Fruit fly (Drosophila melanogaster) whole organism, embryonic: Measurements from ENCODE around the gene EMC5.

Experiments used
- BtbVII ChIP-seq: fragments of 200-800 bp; sonication (Bioruptor generic); optimal IDR thresholded peaks from 3 replicates; lab custom pipeline; 2017; ENCODE audit warnings: missing biosample characterization, mild to moderate bottlenecking, missing genetic modification characterization
- CG10147 ChIP-seq: fragments of 200-800 bp; sonication (Bioruptor generic); optimal IDR thresholded peaks from 2 replicates; lab custom pipeline; 2019; ENCODE audit warnings: missing biosample characterization, mild to moderate bottlenecking, missing genetic modification characterization, moderate library complexity
- CG10209 ChIP-seq: fragments of 200-800 bp; sonication (Bioruptor generic); optimal IDR thresholded peaks from 3 replicates; lab custom pipeline; 2017; ENCODE audit warnings: missing biosample characterization, mild to moderate bottlenecking, missing genetic modification characterization, missing genetic modification reagents
- CG10654 ChIP-seq: fragments of 200-800 bp; sonication (Bioruptor generic); optimal IDR thresholded peaks from 2 replicates; lab custom pipeline; 2016; ENCODE audit warnings: missing biosample characterization, missing genetic modification characterization
- CG11085 ChIP-seq: fragments of 200-800 bp; sonication (Bioruptor generic); IDR thresholded peaks from 2 replicates; pipeline ENCODE4 v1.3.6; 2022; ENCODE audit warnings: missing biosample characterization, missing genetic modification characterization
- CG11456 ChIP-seq: fragments of 200-800 bp; sonication (Bioruptor generic); IDR thresholded peaks from 3 replicates; pipeline ENCODE4 v1.3.6; 2022; ENCODE audit warnings: missing biosample characterization, missing genetic modification characterization
- CG11560 ChIP-seq: fragments of 200-800 bp; sonication (Bioruptor generic); IDR thresholded peaks from 3 replicates; pipeline ENCODE4 v1.3.6; 2022; ENCODE audit warnings: missing biosample characterization, missing genetic modification characterization
- CG11695 ChIP-seq: fragments of 200-800 bp; sonication (Bioruptor generic); IDR thresholded peaks from 3 replicates; pipeline ENCODE4 v1.3.6; 2022; ENCODE audit warnings: missing biosample characterization, missing genetic modification characterization
- CG14050 ChIP-seq: fragments of 200-800 bp; sonication (Bioruptor generic); IDR thresholded peaks from 3 replicates; pipeline ENCODE4 v1.3.6; 2022; ENCODE audit warnings: missing biosample characterization, missing genetic modification characterization
- CG15601 ChIP-seq: fragments of 200-800 bp; sonication (Bioruptor generic); optimal IDR thresholded peaks from 3 replicates; lab custom pipeline; 2019; ENCODE audit warnings: missing biosample characterization, mild to moderate bottlenecking, missing genetic modification characterization, moderate library complexity
- CG15696 ChIP-seq: fragments of 200-800 bp; sonication (Bioruptor generic); optimal IDR thresholded peaks from 2 replicates; lab custom pipeline; 2019; ENCODE audit warnings: missing biosample characterization, mild to moderate bottlenecking, missing genetic modification characterization, moderate library complexity
- CG16779 ChIP-seq: fragments of 200-800 bp; sonication (Bioruptor generic); IDR thresholded peaks from 2 replicates; pipeline ENCODE4 v1.3.6; 2022; ENCODE audit warnings: missing biosample characterization, missing genetic modification characterization
- CG18262 ChIP-seq: fragments of 200-800 bp; optimal IDR thresholded peaks from 3 replicates; lab custom pipeline; 2019; ENCODE audit warnings: missing biosample characterization, mild to moderate bottlenecking, missing genetic modification characterization, moderate library complexity
- CG32772 ChIP-seq: fragments of 200-800 bp; sonication (Bioruptor generic); IDR thresholded peaks from 2 replicates; pipeline ENCODE4 v1.3.6; 2022; ENCODE audit warnings: missing biosample characterization, missing genetic modification characterization
- CG3838 ChIP-seq: fragments of 200-800 bp; sonication (Bioruptor generic); optimal IDR thresholded peaks from 3 replicates; lab custom pipeline; 2016; ENCODE audit warnings: missing biosample characterization, missing genetic modification characterization
- CG42726 ChIP-seq: fragments of 200-800 bp; sonication (Bioruptor generic); IDR thresholded peaks from 2 replicates; pipeline ENCODE4 v1.3.6; 2022; ENCODE audit warnings: missing biosample characterization, missing genetic modification characterization; ENCODE audit not compliant: partially characterized antibody
- CG4707 ChIP-seq: fragments of 200-800 bp; sonication (Bioruptor generic); optimal IDR thresholded peaks from 2 replicates; lab custom pipeline; 2018; ENCODE audit warnings: missing biosample characterization, mild to moderate bottlenecking, missing genetic modification characterization, moderate library complexity
- CG6254 ChIP-seq: fragments of 200-800 bp; sonication (Bioruptor generic); optimal IDR thresholded peaks from 3 replicates; lab custom pipeline; 2017; ENCODE audit warnings: mild to moderate bottlenecking, missing biosample characterization, missing genetic modification reagents, missing genetic modification characterization
- CG6765 ChIP-seq: fragments of 200-800 bp; sonication (Bioruptor generic); optimal IDR thresholded peaks from 3 replicates; lab custom pipeline; 2017; ENCODE audit warnings: missing biosample characterization, mild to moderate bottlenecking, missing genetic modification characterization
- CG7271 ChIP-seq: fragments of 200-800 bp; sonication (Bioruptor generic); optimal IDR thresholded peaks from 2 replicates; lab custom pipeline; 2018; ENCODE audit warnings: missing biosample characterization, mild to moderate bottlenecking, missing genetic modification characterization, moderate library complexity
- CG9727 ChIP-seq: fragments of 200-800 bp; sonication (Bioruptor generic); optimal IDR thresholded peaks from 3 replicates; lab custom pipeline; 2017; ENCODE audit warnings: missing biosample characterization, mild to moderate bottlenecking, missing genetic modification characterization
- Chrac-16 ChIP-seq: fragments of 200-800 bp; sonication (Bioruptor generic); optimal IDR thresholded peaks from 3 replicates; lab custom pipeline; 2016; ENCODE audit warnings: missing biosample characterization, missing genetic modification characterization
- D19B ChIP-seq: fragments of 200-800 bp; sonication (Bioruptor generic); optimal IDR thresholded peaks from 2 replicates; lab custom pipeline; 2017; ENCODE audit warnings: missing biosample characterization, mild to moderate bottlenecking, missing genetic modification characterization
- Doc2 ChIP-seq: fragments of 200-800 bp; sonication (Bioruptor generic); IDR thresholded peaks from 2 replicates; pipeline ENCODE4 v1.3.6; 2022; ENCODE audit warnings: missing biosample characterization, missing genetic modification characterization
- Dp ChIP-seq: fragments of 200-800 bp; sonication (Bioruptor generic); optimal IDR thresholded peaks from 2 replicates; lab custom pipeline; 2018; ENCODE audit warnings: missing biosample characterization, mild to moderate bottlenecking, missing genetic modification characterization, moderate library complexity
- E2f1 ChIP-seq: fragments of 200-800 bp; sonication (Bioruptor generic); IDR thresholded peaks from 2 replicates; pipeline ENCODE4 v1.3.6; 2022; ENCODE audit warnings: missing biosample characterization, missing genetic modification characterization
- Lpt ChIP-seq: fragments of >200 bp; optimal IDR thresholded peaks from 2 replicates; lab custom pipeline; 2018; ENCODE audit warnings: missing biosample characterization, missing genetic modification characterization
- NC2α ChIP-seq: fragments of 200-800 bp; sonication (Bioruptor generic); optimal IDR thresholded peaks from 2 replicates; lab custom pipeline; 2016; ENCODE audit warnings: missing biosample characterization, missing genetic modification characterization
- Nf-YA ChIP-seq: fragments of 200-800 bp; sonication (Bioruptor generic); IDR thresholded peaks from 2 replicates; pipeline ENCODE4 v1.3.6; 2022; ENCODE audit warnings: missing biosample characterization, missing genetic modification characterization
- Optix ChIP-seq: fragments of 200-800 bp; sonication (Bioruptor generic); IDR thresholded peaks from 3 replicates; pipeline ENCODE4 v1.3.6; 2022; ENCODE audit warnings: missing biosample characterization, missing genetic modification characterization
- ap ChIP-seq: fragments of 200-800 bp; sonication (Bioruptor generic); IDR thresholded peaks from 2 replicates; pipeline ENCODE4 v1.3.6; 2022; ENCODE audit warnings: missing biosample characterization, missing genetic modification characterization
- bowl ChIP-seq: fragments of 200-800 bp; sonication (Bioruptor generic); IDR thresholded peaks from 2 replicates; pipeline ENCODE4 v1.3.6; 2022; ENCODE audit warnings: missing biosample characterization, missing genetic modification characterization
- chm ChIP-seq: fragments of 200-800 bp; sonication (Bioruptor generic); IDR thresholded peaks from 2 replicates; pipeline ENCODE4 v1.3.6; 2022; ENCODE audit warnings: missing biosample characterization, missing genetic modification characterization
- crp ChIP-seq, 2 experiments: fragments of 200-800 bp; sonication (Bioruptor generic); optimal IDR thresholded peaks; 2 replicates in 1 of 2; 3 replicates in 1 of 2; lab custom pipeline; 2017; ENCODE audit warnings: missing biosample characterization in 2 of 2, missing genetic modification characterization in 2 of 2, mild to moderate bottlenecking in 1 of 2, moderate library complexity in 1 of 2
- fd3F ChIP-seq: fragments of 200-800 bp; sonication (Bioruptor generic); optimal IDR thresholded peaks from 2 replicates; lab custom pipeline; 2018; ENCODE audit warnings: missing biosample characterization, mild to moderate bottlenecking, missing genetic modification characterization, moderate library complexity
- ftz-f1 ChIP-seq: fragments of 200-800 bp; sonication (Bioruptor generic); optimal IDR thresholded peaks from 2 replicates; lab custom pipeline; 2016; ENCODE audit warnings: missing biosample characterization, missing genetic modification characterization
- insv ChIP-seq, 2 experiments: fragments of 200-800 bp; sonication (Bioruptor generic); optimal IDR thresholded peaks; 3 replicates each; lab custom pipeline; 2016 to 2018; ENCODE audit warnings: missing biosample characterization in 2 of 2, missing genetic modification characterization in 2 of 2
- lab ChIP-seq: fragments of 200-800 bp; sonication (Bioruptor generic); optimal IDR thresholded peaks from 3 replicates; lab custom pipeline; 2017; ENCODE audit warnings: missing biosample characterization, missing genetic modification characterization, mild to moderate bottlenecking, moderate library complexity, missing genetic modification reagents
- lmd ChIP-seq: fragments of 200-800 bp; sonication (Bioruptor generic); IDR thresholded peaks from 2 replicates; pipeline ENCODE4 v1.3.6; 2022; ENCODE audit warnings: missing biosample characterization, missing genetic modification characterization
- pan ChIP-seq, 4 experiments: fragments of >200 bp in 3 of 4; fragments of 200-800 bp in 1 of 4; sonication (Bioruptor generic) in 1 of 4; optimal IDR thresholded peaks in 3 of 4; IDR thresholded peaks in 1 of 4; 2 replicates each; pipeline versions ENCODE4 v1.3.6 to Lab custom; 2017 to 2022; ENCODE audit warnings: missing biosample characterization in 2 of 4, missing genetic modification characterization in 2 of 4, mixed read lengths in 1 of 4
- pros ChIP-seq: fragments of 200-800 bp; sonication (Bioruptor generic); optimal IDR thresholded peaks from 3 replicates; lab custom pipeline; 2019; ENCODE audit warnings: missing biosample characterization, mild to moderate bottlenecking, missing genetic modification characterization, moderate library complexity
- sc ChIP-seq, 3 experiments: fragments of >200 bp in 2 of 3; fragments of 200-800 bp in 1 of 3; sonication (Bioruptor generic) in 1 of 3; optimal IDR thresholded peaks; 2 replicates in 2 of 3; 3 replicates in 1 of 3; lab custom pipeline; 2017; ENCODE audit warnings: mild to moderate bottlenecking in 1 of 3, missing biosample characterization in 1 of 3, missing genetic modification characterization in 1 of 3, missing genetic modification reagents in 1 of 3
- sim ChIP-seq: fragments of 200-800 bp; sonication (Bioruptor generic); IDR thresholded peaks from 2 replicates; pipeline ENCODE4 v1.3.6; 2022; ENCODE audit warnings: missing biosample characterization, missing genetic modification characterization
- sna ChIP-seq: fragments of 200-800 bp; sonication (Bioruptor generic); IDR thresholded peaks from 2 replicates; pipeline ENCODE4 v1.3.6; 2022; ENCODE audit warnings: missing biosample characterization, missing genetic modification characterization; ENCODE audit not compliant: partially characterized antibody
- sr ChIP-seq: fragments of 200-800 bp; sonication (Bioruptor generic); IDR thresholded peaks from 3 replicates; pipeline ENCODE4 v1.3.6; 2022; ENCODE audit warnings: missing biosample characterization, missing genetic modification characterization
- tap ChIP-seq: fragments of 200-800 bp; optimal IDR thresholded peaks from 3 replicates; lab custom pipeline; 2019; ENCODE audit warnings: missing biosample characterization, mild to moderate bottlenecking, missing genetic modification characterization, moderate library complexity
- wor ChIP-seq: fragments of 200-800 bp; sonication (Bioruptor generic); IDR thresholded peaks from 2 replicates; pipeline ENCODE4 v1.3.6; 2022; ENCODE audit warnings: missing biosample characterization, missing genetic modification characterization
- yki ChIP-seq: fragments of >200 bp; optimal IDR thresholded peaks from 3 replicates; lab custom pipeline; 2018
- zen ChIP-seq: fragments of 200-800 bp; sonication (Bioruptor generic); optimal IDR thresholded peaks from 3 replicates; lab custom pipeline; 2018; ENCODE audit warnings: missing biosample characterization, mild to moderate bottlenecking, missing genetic modification characterization, moderate library complexity
- zen2 ChIP-seq: fragments of 200-800 bp; sonication (Bioruptor generic); IDR thresholded peaks from 3 replicates; pipeline ENCODE4 v1.3.6; 2022; ENCODE audit warnings: missing biosample characterization, missing genetic modification characterization; ENCODE audit not compliant: partially characterized antibody

Gene EMC5

DNA sequence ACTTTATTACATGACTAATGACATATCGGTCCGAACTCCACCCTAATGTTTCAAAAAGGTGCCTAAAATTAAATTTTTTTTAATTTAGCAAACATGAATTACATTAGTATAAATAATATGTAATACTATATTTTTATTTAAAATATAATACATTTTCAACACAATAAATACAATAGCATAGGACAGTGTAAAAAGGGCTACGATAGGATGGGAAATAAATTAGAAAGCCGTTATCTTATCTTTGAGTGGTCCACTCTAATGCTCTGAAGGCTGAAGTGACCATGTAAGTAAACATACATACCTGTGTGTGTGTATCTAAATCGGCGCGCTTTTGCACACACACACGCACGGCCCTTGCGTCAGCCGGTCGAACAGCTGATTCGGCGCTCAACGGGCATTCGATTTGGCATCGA lies 15.5 kb downstream of the EMC5 start, which contains the start of gene CG31793 (continued):
- TF ChIP-seq bowl (GFP tag; lab: Robert Waterston, UW) = no peak
- no peak for TF ChIP-seq ap
- peak; percentile 3 for TF ChIP-seq D19B (GFP tag; lab: Kevin White, UChicago)
- no peak for TF ChIP-seq Nf-YA
- peak; percentile 67 for TF ChIP-seq CG10147 (GFP tag; lab: Kevin White, UChicago)
- peak; percentile 65 for TF ChIP-seq BtbVII (GFP tag; lab: Kevin White, UChicago)
- TF ChIP-seq CG3838 (GFP tag; lab: Kevin White, UChicago) = no peak
- no peak for TF ChIP-seq CG42726 (GFP tag; lab: Robert Waterston, UW)
- TF ChIP-seq insv (GFP tag; optimal IDR thresholded peaks at IDR 0.05; lab: Kevin White, UChicago) = no peak
- no peak for TF ChIP-seq Chrac-16 (GFP tag; lab: Kevin White, UChicago)
- TF ChIP-seq CG18262 = peak; percentile 57
- peak; percentile 53; the same call in 1 of the 3 replicates for TF ChIP-seq CG11456 (GFP tag; lab: Robert Waterston, UW)
- TF ChIP-seq CG11560 (tag; lab: Robert Waterston, UW) = no peak
- no peak for TF ChIP-seq yki (lab: Kevin White, UChicago)
- TF ChIP-seq E2f1 (GFP tag; lab: Robert Waterston, UW) = peak; percentile 25; the same call in 1 of the 2 replicates
- TF ChIP-seq CG9727 = peak; percentile 51
- no peak for TF ChIP-seq Lpt (GFP tag; lab: Kevin White, UChicago)
- TF ChIP-seq Optix (GFP tag; lab: Robert Waterston, UW) = no peak
- no peak for TF ChIP-seq CG4707
- TF ChIP-seq CG11695 = peak; percentile 68; the same call in 2 of the 3 replicates
- no peak for TF ChIP-seq CG15696 (tag; lab: Kevin White, UChicago)
- TF ChIP-seq CG6254 (GFP tag; lab: Kevin White, UChicago) = no peak
- TF ChIP-seq pros (GFP tag; lab: Kevin White, UChicago) = no peak
- no peak; the same call in 1 of the 2 replicates for TF ChIP-seq chm
- TF ChIP-seq zen (tag; lab: Kevin White, UChicago) = peak; percentile 4
- TF ChIP-seq lmd = no peak
- peak; percentile 13 for TF ChIP-seq CG6765 (GFP tag; lab: Kevin White, UChicago)
- no peak for TF ChIP-seq wor (GFP tag; lab: Robert Waterston, UW)
- peak; percentile 3 for TF ChIP-seq Dp
- peak; percentile 83 for TF ChIP-seq ftz-f1 (GFP tag; lab: Kevin White, UChicago)
- TF ChIP-seq lab (GFP tag; lab: Kevin White, UChicago) = peak; percentile 73
- TF ChIP-seq sim (GFP tag; lab: Robert Waterston, UW) = no peak
- no peak for TF ChIP-seq pan (optimal IDR thresholded peaks at IDR 0.05; lab: Kevin White, UChicago)
- peak in 1 of 2 experiments; percentile 63 for TF ChIP-seq pan (GFP tag; optimal IDR thresholded peaks at IDR 0.05 in 1 of 2, IDR thresholded peaks at IDR 0.05 in 1 of 2)
- peak; percentile 27; the same call in 1 of the 2 replicates for TF ChIP-seq CG11085 (GFP tag; lab: Robert Waterston, UW)
- no peak for TF ChIP-seq CG15601 (tag; lab: Kevin White, UChicago)
- TF ChIP-seq CG10654 (GFP tag; lab: Kevin White, UChicago) = peak; percentile 30
- peak; percentile 3; the same call in 1 of the 2 replicates for TF ChIP-seq CG16779 (GFP tag; lab: Robert Waterston, UW)
- peak; percentile 53 for TF ChIP-seq CG10209
- no peak for TF ChIP-seq zen2 (GFP tag; lab: Robert Waterston, UW)
- no peak for TF ChIP-seq CG32772 (GFP tag; lab: Robert Waterston, UW)
- TF ChIP-seq NC2α = no peak
- TF ChIP-seq CG7271 (tag; lab: Kevin White, UChicago) = no peak
- TF ChIP-seq CG14050 (GFP tag; lab: Robert Waterston, UW) = peak; percentile 12; the same call in 1 of the 3 replicates
- peak; percentile 45 for TF ChIP-seq fd3F (GFP tag; lab: Kevin White, UChicago)
- no peak for TF ChIP-seq sna
- TF ChIP-seq sc (optimal IDR thresholded peaks at IDR 0.05; lab: Kevin White, UChicago) = no peak
- no peak for TF ChIP-seq sc (GFP tag; optimal IDR thresholded peaks at IDR 0.05; lab: Kevin White, UChicago)
- peak in 1 of 2 experiments; percentile 81 for TF ChIP-seq crp (GFP tag; optimal IDR thresholded peaks at IDR 0.05; lab: Kevin White, UChicago)
- TF ChIP-seq Doc2 (GFP tag; lab: Robert Waterston, UW) = no peak
- TF ChIP-seq tap (tag; lab: Kevin White, UChicago) = peak; percentile 2
- TF ChIP-seq sr (GFP tag; lab: Robert Waterston, UW) = no peak
